Worm (Caenorhabditis elegans): ENCODE measurements around the gene C34C12.12.
A peak's percentile ranks its signal among the peaks of the same experiment; 100 is the strongest.

Gene C34C12.12

DNA sequence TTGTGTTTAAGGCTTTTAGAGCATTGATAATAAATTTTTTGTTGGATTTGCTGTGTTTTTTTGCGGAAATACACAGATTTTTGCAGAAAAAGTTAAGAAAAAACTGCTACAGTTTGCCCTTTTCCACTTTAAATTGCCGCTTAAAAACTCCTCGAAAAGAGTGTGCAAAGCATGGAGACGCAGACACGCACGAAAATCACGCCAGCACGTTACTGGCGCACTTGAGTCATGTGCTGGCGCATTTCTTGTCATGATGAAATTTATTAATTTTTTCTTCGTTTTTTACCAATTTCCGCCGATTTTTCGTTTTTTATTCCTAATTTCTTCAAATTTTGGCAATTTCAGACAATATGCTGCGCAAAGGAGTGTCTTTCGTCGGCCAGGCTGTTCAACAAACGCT, 7.1 kb downstream of the C34C12.12 start, which contains the start of gene C34C12.8 (continued):
- TF ChIP-seq ceh-58 (GFP tag; IDR thresholded peaks at IDR 0.05) (no peak), gei-17 (GFP tag; optimal IDR thresholded peaks at IDR 0.05) (peak; percentile 78), aptf-2 (GFP tag; conservative IDR thresholded peaks at IDR 0.05) (no peak), snpc-4 (GFP tag; optimal IDR thresholded peaks at IDR 0.05) (peak; percentile 61), snpc-4 (tag; optimal IDR thresholded peaks at IDR 0.05) (peak; percentile 55 to 85 (median 75)), ceh-27 (GFP tag; optimal IDR thresholded peaks at IDR 0.05) (peak; percentile 75), unc-62 (GFP tag; optimal IDR thresholded peaks at IDR 0.05) (peak; percentile 30), D2030.7 (GFP tag; IDR thresholded peaks at IDR 0.05) (peak; percentile 93), lin-40 (tag; optimal IDR thresholded peaks at IDR 0.05) (peak; percentile 96), F37B4.10 (GFP tag; IDR thresholded peaks at IDR 0.05) (0 out of 2 replicates have a peak, but pooled peaks have one; percentile 86), mxl-1 (tag; optimal IDR thresholded peaks at IDR 0.05) (no peak), mel-28 (tag; optimal IDR thresholded peaks at IDR 0.05; ENCODE audit: borderline replicate concordance) (no peak), rec-8 (tag; optimal IDR thresholded peaks at IDR 0.05) (peak in 1 of 2 experiments; percentile 50), ztf-6 (GFP tag; IDR thresholded peaks at IDR 0.05) (no peak), dox-1 (GFP tag; IDR thresholded peaks at IDR 0.05) (peak; percentile 96), ceh-91 (GFP tag; IDR thresholded peaks at IDR 0.05) (peak; percentile 83), tbp1 (GFP tag; optimal IDR thresholded peaks at IDR 0.05) (peak; percentile 74), ztf-28 (GFP tag; IDR thresholded peaks at IDR 0.05) (peak; percentile 84), snpc-1.3 (tag; optimal IDR thresholded peaks at IDR 0.05; ENCODE audit: insufficient read depth) (peak; percentile 94), T07F8.4 (tag; optimal IDR thresholded peaks at IDR 0.05) (no peak), tbx-9 (tag; optimal IDR thresholded peaks at IDR 0.05; ENCODE audit: borderline replicate concordance) (no peak), K12H6.12 (tag; optimal IDR thresholded peaks at IDR 0.05) (peak; percentile 63), let-607 (tag; optimal IDR thresholded peaks at IDR 0.05) (peak; percentile 36 to 77), akir-1 (GFP tag; optimal IDR thresholded peaks at IDR 0.05) (no peak), sdz-38 (tag; optimal IDR thresholded peaks at IDR 0.05) (no peak), dpff-1 (tag; optimal IDR thresholded peaks at IDR 0.05) (no peak), B0261.1 (tag; optimal IDR thresholded peaks at IDR 0.05) (peak; percentile 14), hmg-1.2 (GFP tag; IDR thresholded peaks at IDR 0.05) (peak; percentile 99), ztf-26 (tag; optimal IDR thresholded peaks at IDR 0.05) (peak; percentile 90), nhr-80 (tag; optimal IDR thresholded peaks at IDR 0.05) (peak; percentile 47), mcd-1 (GFP tag; IDR thresholded peaks at IDR 0.05) (peak; percentile 99), pha-4 (tag; optimal IDR thresholded peaks at IDR 0.05) (no peak), lsl-1 (GFP tag; optimal IDR thresholded peaks at IDR 0.05) (peak; percentile 89), Y56A3A.18 (GFP tag; IDR thresholded peaks at IDR 0.05) (peak; percentile 93), lin-35 (GFP tag; optimal IDR thresholded peaks at IDR 0.05) (peak in 2 of 3 experiments; percentile 91 to 95), ekl-4 (GFP tag; IDR thresholded peaks at IDR 0.05) (peak; percentile 96), nhr-27 (tag; optimal IDR thresholded peaks at IDR 0.05) (peak; percentile 37), atf-7 (tag; optimal IDR thresholded peaks at IDR 0.05) (peak; percentile 84), ceh-40 (GFP tag; IDR thresholded peaks at IDR 0.05) (no peak), tlf-1 (GFP tag; optimal IDR thresholded peaks at IDR 0.05) (peak; percentile 95), C06A6.2 (GFP tag; conservative IDR thresholded peaks at IDR 0.05) (peak; percentile 84), K11D2.4 (GFP tag; IDR thresholded peaks at IDR 0.05) (peak; percentile 96), F22D6.2 (tag; optimal IDR thresholded peaks at IDR 0.05) (peak; percentile 82), athp-1 (tag; optimal IDR thresholded peaks at IDR 0.05) (peak; percentile 93), F57C9.4 (tag; optimal IDR thresholded peaks at IDR 0.05) (peak; percentile 5), unc-130 (GFP tag; optimal IDR thresholded peaks at IDR 0.05) (peak; percentile 65), madf-8 (GFP tag; conservative IDR thresholded peaks at IDR 0.05) (peak; percentile 80), F49E8.2 (tag; optimal IDR thresholded peaks at IDR 0.05; ENCODE audit: insufficient read depth) (peak; percentile 89)
